Worm (Caenorhabditis elegans) whole organism, young adult: ENCODE data around the gene T05C12.15.

Experiments
- B0035.1 ChIP-seq: sonication (generic microtip); optimal IDR thresholded peaks from 2 replicates; lab custom pipeline; 2016; ENCODE audit warnings: missing genetic modification characterization, mild to moderate bottlenecking, missing compliant biosample characterization, missing genotype, missing genetic modification reagents
- B0336.3 ChIP-seq: fragments of 200-800 bp; sonication (Bioruptor generic); IDR thresholded peaks from 2 replicates; pipeline ENCODE4 v1.3.6; 2022; ENCODE audit warnings: missing genetic modification characterization, missing compliant biosample characterization
- C06A6.2 ChIP-seq: fragments of 200-800 bp; sonication (Bioruptor generic); conservative IDR thresholded peaks from 2 replicates; pipeline ENCODE4 v1.3.6; 2022; ENCODE audit warnings: missing genetic modification characterization, missing compliant biosample characterization
- F22D6.2 ChIP-seq: sonication (generic microtip); optimal IDR thresholded peaks from 2 replicates; lab custom pipeline; 2016; ENCODE audit warnings: mild to moderate bottlenecking, missing genetic modification characterization, missing compliant biosample characterization
- F23B12.7 ChIP-seq: sonication (generic microtip); optimal IDR thresholded peaks from 2 replicates; lab custom pipeline; 2017; ENCODE audit warnings: missing genetic modification characterization, mild to moderate bottlenecking, missing compliant biosample characterization, antibody characterized with exemption, moderate library complexity; ENCODE audit not compliant: insufficient read depth
- F49E8.2 ChIP-seq: sonication (generic microtip); optimal IDR thresholded peaks from 3 replicates; lab custom pipeline; 2017; ENCODE audit warnings: missing genetic modification characterization, mild to moderate bottlenecking, missing compliant biosample characterization, antibody characterized with exemption, moderate library complexity; ENCODE audit not compliant: insufficient read depth
- Y53F4B.3 ChIP-seq: fragments of 200-800 bp; sonication (Bioruptor generic); IDR thresholded peaks from 2 replicates; pipeline ENCODE4 v1.3.6; 2022; ENCODE audit warnings: missing genetic modification reagents, missing genetic modification characterization, missing compliant biosample characterization
- akir-1 ChIP-seq: fragments of 200-800 bp; sonication (Bioruptor generic); optimal IDR thresholded peaks from 2 replicates; lab custom pipeline; 2018; ENCODE audit warnings: mild to moderate bottlenecking, missing genetic modification characterization, moderate library complexity, missing compliant biosample characterization
- atf-7 ChIP-seq: sonication (generic microtip); optimal IDR thresholded peaks from 2 replicates; lab custom pipeline; 2017; ENCODE audit warnings: mild to moderate bottlenecking, missing genetic modification characterization, missing compliant biosample characterization
- attf-3 ChIP-seq: fragments of 200-800 bp; sonication (Bioruptor generic); conservative IDR thresholded peaks from 2 replicates; pipeline ENCODE4 v1.3.6; 2022; ENCODE audit warnings: missing genetic modification reagents, missing genetic modification characterization, missing compliant biosample characterization
- cebp-2 ChIP-seq: fragments of 200-800 bp; sonication (Bioruptor generic); IDR thresholded peaks from 2 replicates; pipeline ENCODE4 v1.3.6; 2022; ENCODE audit warnings: missing genetic modification characterization, missing compliant biosample characterization
- ceh-100 ChIP-seq: fragments of 200-800 bp; sonication (Bioruptor generic); IDR thresholded peaks from 2 replicates; pipeline ENCODE4 v1.3.6; 2022; ENCODE audit warnings: missing genetic modification reagents, missing genetic modification characterization, missing compliant biosample characterization
- ceh-27 ChIP-seq: fragments of 200-800 bp; sonication (Bioruptor generic); optimal IDR thresholded peaks from 2 replicates; lab custom pipeline; 2018; ENCODE audit warnings: mild to moderate bottlenecking, missing genetic modification characterization, moderate library complexity, missing compliant biosample characterization
- ceh-79 ChIP-seq: sonication (generic microtip); optimal IDR thresholded peaks from 2 replicates; lab custom pipeline; 2017; ENCODE audit warnings: mild to moderate bottlenecking, missing genetic modification characterization, missing compliant biosample characterization
- ceh-91 ChIP-seq: fragments of 200-800 bp; sonication (Bioruptor generic); IDR thresholded peaks from 2 replicates; pipeline ENCODE4 v1.3.6; 2022; ENCODE audit warnings: missing genetic modification reagents, missing genetic modification characterization, missing compliant biosample characterization
- die-1 ChIP-seq: sonication (generic microtip); optimal IDR thresholded peaks from 2 replicates; lab custom pipeline; 2016; ENCODE audit warnings: missing genotype, mild to moderate bottlenecking, missing genetic modification characterization, missing compliant biosample characterization
- dpl-1 ChIP-seq: fragments of 150-350 bp; optimal IDR thresholded peaks from 2 replicates; lab custom pipeline; 2014; ENCODE audit warnings: missing biosample characterization, missing genetic modification reagents, missing genetic modification characterization
- efl-1 ChIP-seq: fragments of 150-350 bp; optimal IDR thresholded peaks from 2 replicates; lab custom pipeline; 2014; ENCODE audit warnings: missing biosample characterization, missing genetic modification reagents, missing genetic modification characterization
- egl-18 ChIP-seq: fragments of 200-800 bp; sonication (Bioruptor generic); IDR thresholded peaks from 2 replicates; pipeline ENCODE4 v1.3.6; 2022; ENCODE audit warnings: missing genetic modification reagents, missing genetic modification characterization, missing compliant biosample characterization
- hlh-12 ChIP-seq: sonication (generic microtip); optimal IDR thresholded peaks from 2 replicates; lab custom pipeline; 2016; ENCODE audit warnings: missing genetic modification characterization, missing compliant biosample characterization
- hmg-20 ChIP-seq: fragments of 200-800 bp; sonication (Bioruptor generic); IDR thresholded peaks from 2 replicates; pipeline ENCODE4 v1.3.6; 2022; ENCODE audit warnings: missing genetic modification reagents, missing genetic modification characterization, missing compliant biosample characterization
- hsf-1 ChIP-seq: fragments of 200-800 bp; sonication (Bioruptor generic); IDR thresholded peaks from 2 replicates; pipeline ENCODE4 v1.3.6; 2022; ENCODE audit warnings: missing genetic modification reagents, missing genetic modification characterization, missing compliant biosample characterization
- let-607 ChIP-seq, 2 experiments: fragments of 200-800 bp in 1 of 2; sonication (Bioruptor generic) in 1 of 2; sonication (generic microtip) in 1 of 2; optimal IDR thresholded peaks; 2 replicates each; lab custom pipeline; 2016 to 2018; ENCODE audit warnings: mild to moderate bottlenecking in 2 of 2, missing compliant biosample characterization in 2 of 2, missing genetic modification characterization in 2 of 2, moderate library complexity in 2 of 2, missing genotype in 1 of 2
- lin-35 ChIP-seq, 3 experiments: fragments of 150-350 bp in 2 of 3; sonication (generic microtip) in 1 of 3; optimal IDR thresholded peaks; 2 replicates each; lab custom pipeline; 2014 to 2018; ENCODE audit warnings: missing biosample characterization in 3 of 3, missing genetic modification characterization in 3 of 3, missing genetic modification reagents in 3 of 3
- lin-40 ChIP-seq: sonication (generic microtip); optimal IDR thresholded peaks from 2 replicates; lab custom pipeline; 2016; ENCODE audit warnings: missing genetic modification characterization, mild to moderate bottlenecking, missing compliant biosample characterization, missing genotype, missing genetic modification reagents
- lir-1 ChIP-seq: fragments of 200-800 bp; sonication (Bioruptor generic); conservative IDR thresholded peaks from 2 replicates; pipeline ENCODE4 v1.3.6; 2022; ENCODE audit warnings: missing genetic modification reagents, missing genetic modification characterization, missing compliant biosample characterization
- madf-3 ChIP-seq: fragments of 200-800 bp; sonication (Bioruptor generic); IDR thresholded peaks from 2 replicates; pipeline ENCODE4 v1.3.6; 2022; ENCODE audit warnings: missing genetic modification reagents, missing genetic modification characterization, missing compliant biosample characterization
- madf-6 ChIP-seq: fragments of 200-800 bp; sonication (Bioruptor generic); IDR thresholded peaks from 2 replicates; pipeline ENCODE4 v1.3.6; 2022; ENCODE audit warnings: missing genetic modification reagents, missing genetic modification characterization, missing compliant biosample characterization
- madf-8 ChIP-seq: fragments of 200-800 bp; sonication (Bioruptor generic); conservative IDR thresholded peaks from 2 replicates; pipeline ENCODE4 v1.3.6; 2022; ENCODE audit warnings: missing genetic modification reagents, missing genetic modification characterization, missing compliant biosample characterization
- mcd-1 ChIP-seq: fragments of 200-800 bp; sonication (Bioruptor generic); IDR thresholded peaks from 2 replicates; pipeline ENCODE4 v1.3.6; 2022; ENCODE audit warnings: missing genetic modification reagents, missing genetic modification characterization, missing compliant biosample characterization
- mes-4 ChIP-seq: sonication (generic microtip); optimal IDR thresholded peaks from 2 replicates; lab custom pipeline; 2016; ENCODE audit warnings: missing genotype, missing genetic modification characterization, missing compliant biosample characterization
- mxl-1 ChIP-seq: sonication (generic microtip); optimal IDR thresholded peaks from 2 replicates; lab custom pipeline; 2016; ENCODE audit warnings: missing genetic modification characterization, missing compliant biosample characterization
- nhr-27 ChIP-seq: fragments of 200-800 bp; sonication (Bioruptor generic); optimal IDR thresholded peaks from 2 replicates; lab custom pipeline; 2018; ENCODE audit warnings: mild to moderate bottlenecking, missing genetic modification characterization, moderate library complexity, missing compliant biosample characterization
- nhr-90 ChIP-seq: sonication (generic microtip); optimal IDR thresholded peaks from 2 replicates; lab custom pipeline; 2016; ENCODE audit warnings: missing genotype, mild to moderate bottlenecking, missing genetic modification characterization, missing compliant biosample characterization
- pha-4 ChIP-seq: fragments of 150-350 bp; sonication (generic microtip); optimal IDR thresholded peaks from 2 replicates; lab custom pipeline; 2014; ENCODE audit warnings: missing biosample characterization, missing genetic modification reagents, missing genetic modification characterization
- rcor-1 ChIP-seq: fragments of 200-800 bp; sonication (Bioruptor generic); IDR thresholded peaks from 2 replicates; pipeline ENCODE4 v1.3.6; 2022; ENCODE audit warnings: missing genetic modification reagents, missing genetic modification characterization, missing compliant biosample characterization
- repo-1 ChIP-seq: sonication (generic microtip); optimal IDR thresholded peaks from 2 replicates; lab custom pipeline; 2017; ENCODE audit warnings: mild to moderate bottlenecking, missing genetic modification characterization, missing compliant biosample characterization
- snpc-1.1 ChIP-seq: sonication (generic microtip); optimal IDR thresholded peaks from 2 replicates; lab custom pipeline; 2017; ENCODE audit warnings: missing genetic modification characterization, mild to moderate bottlenecking, missing compliant biosample characterization, antibody characterized with exemption, moderate library complexity, missing genotype, missing genetic modification reagents; ENCODE audit not compliant: insufficient read depth
- snpc-4 ChIP-seq, 5 experiments: fragments of 150-350 bp in 1 of 5; sonication (generic microtip) in 4 of 5; optimal IDR thresholded peaks; 2 replicates each; lab custom pipeline; 2014 to 2018; ENCODE audit warnings: missing genetic modification characterization in 5 of 5, missing biosample characterization in 3 of 5, antibody characterized with exemption in 2 of 5, mild to moderate bottlenecking in 2 of 5, missing compliant biosample characterization in 2 of 5, missing genotype in 2 of 5, moderate library complexity in 2 of 5, missing genetic modification reagents in 1 of 5
- somi-1 ChIP-seq: fragments of 200-800 bp; sonication (Bioruptor generic); optimal IDR thresholded peaks from 2 replicates; lab custom pipeline; 2018; ENCODE audit warnings: mild to moderate bottlenecking, missing genetic modification characterization, missing compliant biosample characterization
- tbx-9 ChIP-seq: sonication (generic microtip); optimal IDR thresholded peaks from 2 replicates; lab custom pipeline; 2016; ENCODE audit warnings: borderline replicate concordance, missing genetic modification characterization, inconsistent platforms, missing compliant biosample characterization
- tlf-1 ChIP-seq: fragments of 200-800 bp; sonication (Bioruptor generic); optimal IDR thresholded peaks from 2 replicates; lab custom pipeline; 2018; ENCODE audit warnings: mild to moderate bottlenecking, missing genetic modification characterization, missing compliant biosample characterization
- unc-62 ChIP-seq: fragments of 150-350 bp; optimal IDR thresholded peaks from 2 replicates; lab custom pipeline; 2014; ENCODE audit warnings: missing biosample characterization, missing genetic modification reagents, missing genetic modification characterization
- xnd-1 ChIP-seq: sonication (generic microtip); optimal IDR thresholded peaks from 2 replicates; lab custom pipeline; 2016; ENCODE audit warnings: missing genotype, missing genetic modification reagents, missing genetic modification characterization, missing compliant biosample characterization
- ztf-18 ChIP-seq: sonication (generic microtip); optimal IDR thresholded peaks from 2 replicates; lab custom pipeline; 2016; ENCODE audit warnings: missing genotype, mild to moderate bottlenecking, missing genetic modification characterization, missing compliant biosample characterization
- ztf-22 ChIP-seq: fragments of 200-800 bp; sonication (Bioruptor generic); optimal IDR thresholded peaks from 2 replicates; lab custom pipeline; 2018; ENCODE audit warnings: mild to moderate bottlenecking, missing genetic modification characterization, moderate library complexity, missing compliant biosample characterization
- ztf-3 ChIP-seq: fragments of 200-800 bp; sonication (Bioruptor generic); optimal IDR thresholded peaks from 2 replicates; lab custom pipeline; 2018; ENCODE audit warnings: mild to moderate bottlenecking, missing genetic modification characterization, missing compliant biosample characterization

T05C12.15 gene

DNA sequence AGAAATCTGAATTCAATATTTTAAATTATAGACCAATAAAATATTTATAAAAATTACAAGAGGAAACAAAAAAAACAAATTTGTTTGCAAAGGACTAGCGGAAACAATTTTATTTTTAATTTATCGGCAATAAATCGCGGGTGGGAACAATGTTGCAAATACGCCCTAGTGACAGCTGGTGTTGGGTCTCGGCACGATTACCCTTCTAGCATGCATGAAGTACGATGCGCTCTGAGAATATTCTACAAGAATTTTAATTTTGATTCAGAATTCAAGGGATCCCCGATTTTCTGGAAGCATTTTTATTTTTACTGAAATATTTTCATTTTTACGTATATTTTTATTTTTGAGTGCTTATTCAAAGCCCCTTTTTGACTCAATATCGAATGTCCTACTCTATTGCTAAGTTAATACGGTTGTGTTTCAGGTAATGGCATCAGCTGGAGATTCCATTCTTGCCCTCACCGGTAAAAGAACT, 15.7 kb downstream of the T05C12.15 start, which contains the start of the genes mig-5 and cct-1 (continued):
- TF ChIP-seq snpc-4 (GFP tag; optimal IDR thresholded peaks at IDR 0.05; lab: Kevin White, UChicago) (peak; percentile 57), snpc-4 (tag; optimal IDR thresholded peaks at IDR 0.05; lab: Kevin White, UChicago) (peak; percentile 75 to 83 (median 76)), unc-62 (GFP tag; lab: Kevin White, UChicago) (no peak), F22D6.2 (tag; lab: Kevin White, UChicago) (peak; percentile 60), somi-1 (peak; percentile 87), B0336.3 (peak; percentile 79), mcd-1 (GFP tag; lab: Robert Waterston, UW) (peak; percentile 99), xnd-1 (peak; percentile 16), lin-35 (GFP tag; optimal IDR thresholded peaks at IDR 0.05; lab: Kevin White, UChicago) (peak in 2 of 3 experiments; percentile 77 to 92), madf-6 (GFP tag; lab: Robert Waterston, UW) (peak; percentile 85), attf-3 (peak; percentile 79), atf-7 (tag; lab: Kevin White, UChicago) (peak; percentile 73), mes-4 (tag; lab: Kevin White, UChicago) (no peak), hmg-20 (GFP tag; lab: Robert Waterston, UW) (peak; percentile 73; the same call in 1 of the 2 replicates), madf-3 (GFP tag; lab: Robert Waterston, UW) (peak; percentile 83; the same call in 1 of the 2 replicates), tlf-1 (GFP tag; lab: Kevin White, UChicago) (peak; percentile 84), B0035.1 (tag; lab: Kevin White, UChicago) (peak; percentile 46), hlh-12 (tag; lab: Kevin White, UChicago) (no peak), ztf-18 (tag; lab: Kevin White, UChicago) (peak; percentile 77), snpc-1.1 (tag; lab: Kevin White, UChicago) (peak; percentile 0), lin-40 (tag; lab: Kevin White, UChicago) (peak; percentile 96), akir-1 (no peak), efl-1 (GFP tag; lab: Kevin White, UChicago) (peak; percentile 81), mxl-1 (tag; lab: Kevin White, UChicago) (no peak), egl-18 (GFP tag; lab: Robert Waterston, UW) (no peak), ceh-91 (GFP tag; lab: Robert Waterston, UW) (peak; percentile 87), cebp-2 (GFP tag; lab: Robert Waterston, UW) (no peak), ceh-79 (tag; lab: Kevin White, UChicago) (no peak), repo-1 (tag; lab: Kevin White, UChicago) (peak; percentile 84), die-1 (tag; lab: Kevin White, UChicago) (peak; percentile 30), let-607 (tag; optimal IDR thresholded peaks at IDR 0.05; lab: Kevin White, UChicago) (peak in 1 of 2 experiments; percentile 84), madf-8 (GFP tag; lab: Robert Waterston, UW) (peak; percentile 71), F49E8.2 (tag; lab: Kevin White, UChicago) (peak; percentile 70), lir-1 (peak; percentile 74), ztf-3 (GFP tag; lab: Kevin White, UChicago) (peak; percentile 27), dpl-1 (GFP tag; lab: Kevin White, UChicago) (peak; percentile 53), C06A6.2 (GFP tag; lab: Robert Waterston, UW) (peak; percentile 86), nhr-90 (no peak), pha-4 (tag; lab: Kevin White, UChicago) (peak; percentile 86), ztf-22 (GFP tag; lab: Kevin White, UChicago) (no peak), ceh-27 (GFP tag; lab: Kevin White, UChicago) (peak; percentile 84), F23B12.7 (tag; lab: Kevin White, UChicago) (peak; percentile 83), tbx-9 (tag; lab: Kevin White, UChicago) (no peak), rcor-1 (GFP tag; lab: Robert Waterston, UW) (peak; percentile 91), hsf-1 (GFP tag; lab: Robert Waterston, UW) (peak; percentile 90), ceh-100 (GFP tag; lab: Robert Waterston, UW) (peak; percentile 82), nhr-27 (tag; lab: Kevin White, UChicago) (no peak), Y53F4B.3 (GFP tag; lab: Robert Waterston, UW) (no peak)
